Fruit fly (Drosophila melanogaster): ENCODE results near the gene CG43116.

CG43116 gene

dm6 chr3R:25968486-25968885, 28.3 kb downstream of the CG43116 start:
- no peak for TF ChIP-seq ttk (optimal IDR thresholded peaks at IDR 0.05)
- TF ChIP-seq psq (optimal IDR thresholded peaks at IDR 0.05) = no peak
- no peak for TF ChIP-seq insv (optimal IDR thresholded peaks at IDR 0.05)
- TF ChIP-seq Myc (optimal IDR thresholded peaks at IDR 0.05) = no peak

DNA sequence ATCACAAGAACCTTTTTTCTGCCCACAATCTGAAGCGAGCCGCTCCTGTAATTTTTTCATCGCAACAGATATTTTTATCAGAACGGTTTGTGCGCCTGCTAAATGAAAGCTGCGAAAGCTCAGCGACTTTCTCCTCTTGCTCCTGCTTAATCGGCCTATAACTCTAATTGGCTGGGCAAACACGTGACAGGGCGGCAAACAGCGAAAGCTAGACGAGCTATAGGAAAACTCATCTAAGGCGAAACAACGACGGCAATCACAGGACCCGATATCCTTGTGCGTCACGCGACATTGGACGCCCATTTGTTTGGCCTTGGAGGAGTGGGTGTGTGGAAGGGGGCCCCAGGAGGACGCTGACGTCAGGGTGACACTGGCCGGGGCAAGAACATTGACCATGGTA, 29.9 kb downstream of the CG43116 start:
- no peak for TF ChIP-seq h (optimal IDR thresholded peaks at IDR 0.05)
- no peak for TF ChIP-seq psq (optimal IDR thresholded peaks at IDR 0.05)

DNA sequence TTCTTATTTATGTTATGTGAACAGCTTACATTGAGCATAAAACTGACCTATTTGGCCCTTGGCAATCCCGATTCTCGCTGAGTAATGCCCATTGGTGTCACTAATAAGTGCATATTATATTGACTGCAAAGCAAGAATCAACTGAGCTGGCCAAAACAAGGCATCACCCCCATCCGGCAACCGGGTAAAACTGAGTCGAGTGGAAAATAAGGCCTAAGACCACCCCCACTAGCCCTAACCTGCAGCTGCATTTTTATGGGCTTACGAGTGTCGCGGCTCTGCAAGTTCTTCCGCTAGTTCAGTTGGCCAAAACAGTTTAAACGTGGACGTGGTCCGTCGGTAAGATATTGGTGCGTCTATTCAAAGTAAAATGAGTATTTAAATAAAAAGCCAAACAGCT, 35.1 kb downstream of the CG43116 start, which contains the start of gene boss:
TSS of gene boss (plus strand) at position 301 of the 400 bp plus-strand sequence.
- TF ChIP-seq ttk (optimal IDR thresholded peaks at IDR 0.05) = no peak
- TF ChIP-seq psq (optimal IDR thresholded peaks at IDR 0.05) = no peak
- TF ChIP-seq insv (optimal IDR thresholded peaks at IDR 0.05) = no peak
- no peak for TF ChIP-seq Sin3A (optimal IDR thresholded peaks at IDR 0.05)
- TF ChIP-seq Myc (optimal IDR thresholded peaks at IDR 0.05) = no peak
- TF ChIP-seq h (optimal IDR thresholded peaks at IDR 0.05) = no peak

- TF ChIP-seq psq (optimal IDR thresholded peaks at IDR 0.05) = no peak
- TF ChIP-seq insv (optimal IDR thresholded peaks at IDR 0.05) = no peak
- no peak for TF ChIP-seq h (optimal IDR thresholded peaks at IDR 0.05)
- TF ChIP-seq Sin3A (optimal IDR thresholded peaks at IDR 0.05) = no peak
- no peak for TF ChIP-seq ttk (optimal IDR thresholded peaks at IDR 0.05)
- TF ChIP-seq Myc (optimal IDR thresholded peaks at IDR 0.05) = no peak
These were observed 37.8 kb downstream of the CG43116 start, which contains the start of gene CG14540 for dm6 chr3R:25958979-25959378. Gene CG14540 (plus strand): TSS chr3R:25959279.

- TF ChIP-seq Myc (optimal IDR thresholded peaks at IDR 0.05) = no peak
- TF ChIP-seq ttk (optimal IDR thresholded peaks at IDR 0.05) = no peak
- no peak for TF ChIP-seq insv (optimal IDR thresholded peaks at IDR 0.05)
- TF ChIP-seq Sin3A (optimal IDR thresholded peaks at IDR 0.05) = no peak
- no peak for TF ChIP-seq psq (optimal IDR thresholded peaks at IDR 0.05)
- TF ChIP-seq h (optimal IDR thresholded peaks at IDR 0.05) = no peak
These were observed 40.7 kb downstream of the CG43116 start, which contains the start of gene CCAP-R for dm6 chr3R:25956092-25956491. Gene CCAP-R (minus strand): TSS chr3R:25956270.

Measured in Kc167 (cell line).